Fruit fly (Drosophila melanogaster): ENCODE measurements around the gene CG7443.

- TF ChIP-seq chif (GFP tag; optimal IDR thresholded peaks at IDR 0.05) (no peak), CG15696 (tag; optimal IDR thresholded peaks at IDR 0.05) (no peak), wdn (GFP tag; IDR thresholded peaks at IDR 0.05) (no peak), CG30020 (tag; optimal IDR thresholded peaks at IDR 0.05) (no peak)
Measured at dm6 chr3R:8329628-8330027, 5.5 kb downstream of the CG7443 start.
